Fruit fly (Drosophila melanogaster) S2 (cell line): ENCODE data around the gene CG44038.

Experiments used
- CG8478 ChIP-seq: fragments of >200 bp; optimal IDR thresholded peaks from 2 replicates; lab custom pipeline; 2018
- CTCF ChIP-seq, 2 experiments: fragments of >200 bp; optimal IDR thresholded peaks; 2 replicates each; lab custom pipeline; 2018

DNA sequence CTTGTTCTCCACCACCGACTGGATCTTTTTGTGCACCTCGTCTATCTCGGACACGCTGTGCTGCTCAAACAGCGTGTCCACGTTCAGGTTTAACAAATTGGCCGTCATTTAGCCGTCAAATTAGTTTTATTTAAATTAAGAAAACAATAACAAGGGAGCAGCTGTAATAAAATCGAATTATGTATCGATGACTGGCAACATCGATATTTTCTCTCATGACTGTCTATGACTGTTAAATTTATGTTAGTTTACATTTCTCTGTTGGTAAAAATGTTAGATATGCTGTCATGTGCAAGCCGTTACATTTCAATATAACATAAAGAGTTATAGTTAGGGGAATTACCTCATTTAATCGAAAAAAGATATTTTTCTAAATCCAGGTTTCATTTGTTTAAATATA is 41.3 kb upstream of the CG44038 start, which contains the start of gene Cog1:
- no peak for TF ChIP-seq CG8478
- no peak for TF ChIP-seq CTCF (optimal IDR thresholded peaks at IDR 0.05; lab: Kevin White, UChicago)
